Worm (Caenorhabditis elegans) whole organism, early embryonic: ENCODE data around the gene Y54E2A.4.

Source experiments
- F13C5.2 ChIP-seq: sonication (generic microtip); optimal IDR thresholded peaks from 2 replicates; lab custom pipeline; 2017; ENCODE audit warnings: mild to moderate bottlenecking, missing genetic modification characterization, inconsistent platforms, missing compliant biosample characterization
- ama-1 ChIP-seq: fragments of 150-350 bp; optimal IDR thresholded peaks from 2 replicates; lab custom pipeline; 2014
- ceh-36 ChIP-seq: sonication (generic microtip); optimal IDR thresholded peaks from 2 replicates; lab custom pipeline; 2016; ENCODE audit warnings: missing genetic modification characterization, inconsistent platforms, missing compliant biosample characterization
- hmg-4 ChIP-seq: fragments of 200-800 bp; sonication (Bioruptor generic); optimal IDR thresholded peaks from 2 replicates; lab custom pipeline; 2018; ENCODE audit warnings: mild to moderate bottlenecking, missing genetic modification characterization, missing compliant biosample characterization
- pes-1 ChIP-seq: fragments of 200-800 bp; sonication (Bioruptor generic); IDR thresholded peaks from 2 replicates; pipeline ENCODE4 v1.3.6; 2022; ENCODE audit warnings: missing genetic modification reagents, missing genetic modification characterization, missing compliant biosample characterization
- tbx-37 ChIP-seq: fragments of 200-800 bp; sonication (Bioruptor generic); conservative IDR thresholded peaks from 2 replicates; pipeline ENCODE4 v1.3.6; 2022; ENCODE audit warnings: missing genetic modification reagents, missing genetic modification characterization, missing compliant biosample characterization

- no peak for TF ChIP-seq pes-1 (GFP tag; lab: Robert Waterston, UW)
- TF ChIP-seq ama-1 (lab: Kevin White, UChicago): no peak
- no peak for TF ChIP-seq ceh-36 (tag; lab: Kevin White, UChicago)
- no peak for TF ChIP-seq hmg-4 (GFP tag; lab: Kevin White, UChicago)
- TF ChIP-seq F13C5.2 (tag; lab: Kevin White, UChicago): no peak
- no peak for TF ChIP-seq tbx-37
These were observed 36.3 kb downstream of the Y54E2A.4 start, which contains the start of gene Y54E2A.10 for ce11 chrII:14790751-14791150.
